Worm (Caenorhabditis elegans): ENCODE data around the gene cutl-17.

cutl-17 gene

DNA sequence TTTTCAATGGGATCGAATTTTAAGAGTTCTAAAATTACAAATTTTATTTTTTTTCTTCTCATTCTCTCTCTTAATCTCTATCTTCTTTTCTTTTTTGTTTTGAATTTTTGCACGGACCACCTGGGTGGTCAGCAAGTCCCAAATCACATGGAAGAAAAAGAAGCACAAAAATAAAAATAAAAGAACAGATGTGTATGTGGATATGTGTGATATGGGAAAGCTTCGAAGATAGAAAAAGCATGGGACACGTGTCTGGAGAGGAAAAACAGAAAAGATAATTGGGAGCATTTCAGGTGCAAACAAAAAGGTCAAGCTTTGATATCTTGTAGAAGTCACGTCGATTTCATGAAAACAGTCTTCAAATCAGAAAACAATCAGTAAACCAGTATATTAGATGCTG, 10.1 kb downstream of the cutl-17 start, which contains the start of gene hsp-12.6:
Gene hsp-12.6, minus strand, starts transcription at position 20 of the 400 bp plus-strand sequence.
- TF ChIP-seq klf-2 (GFP tag; conservative IDR thresholded peaks at IDR 0.05) (no peak), flt-1 (GFP tag; IDR thresholded peaks at IDR 0.05) (no peak), ztf-29 (GFP tag; IDR thresholded peaks at IDR 0.05) (no peak), ref-1 (GFP tag; conservative IDR thresholded peaks at IDR 0.05) (no peak)

DNA sequence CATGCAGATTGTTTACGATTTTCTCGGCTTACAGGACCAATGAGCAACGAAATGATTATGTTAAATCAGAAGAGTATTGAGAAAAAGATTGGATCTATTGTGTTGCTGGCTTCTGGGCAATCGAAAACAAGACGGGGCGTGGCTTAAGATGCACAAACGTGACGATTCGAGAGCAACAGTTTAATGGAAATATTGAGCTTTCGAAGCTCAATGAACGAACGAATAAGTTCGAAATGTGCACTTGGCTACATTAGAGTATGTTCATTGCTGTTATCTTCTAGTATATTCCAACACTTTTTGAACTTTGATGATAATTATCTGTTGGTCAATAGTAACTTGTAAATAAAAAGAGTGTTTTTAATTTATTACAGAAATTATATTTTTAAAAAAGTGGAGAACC, 11.9 kb downstream of the cutl-17 start, which contains the start of gene hsp-12.3:
Gene hsp-12.3, minus strand, starts transcription at position 101 of the 400 bp plus-strand sequence.
- no peak for TF ChIP-seq ztf-29 (GFP tag; IDR thresholded peaks at IDR 0.05)
- TF ChIP-seq med-1 (GFP tag; optimal IDR thresholded peaks at IDR 0.05; ENCODE audit: insufficient read depth), result no peak
- no peak for TF ChIP-seq klf-2 (GFP tag; conservative IDR thresholded peaks at IDR 0.05)
- no peak for TF ChIP-seq ztf-23 (GFP tag; IDR thresholded peaks at IDR 0.05)
- no peak for TF ChIP-seq flt-1 (GFP tag; IDR thresholded peaks at IDR 0.05)
- TF ChIP-seq tab-1 (GFP tag; IDR thresholded peaks at IDR 0.05), result no peak
- TF ChIP-seq ref-1 (GFP tag; conservative IDR thresholded peaks at IDR 0.05), result no peak
- no peak for TF ChIP-seq T22C8.4 (GFP tag; IDR thresholded peaks at IDR 0.05)
- TF ChIP-seq cog-1 (tag; optimal IDR thresholded peaks at IDR 0.05), result no peak

DNA sequence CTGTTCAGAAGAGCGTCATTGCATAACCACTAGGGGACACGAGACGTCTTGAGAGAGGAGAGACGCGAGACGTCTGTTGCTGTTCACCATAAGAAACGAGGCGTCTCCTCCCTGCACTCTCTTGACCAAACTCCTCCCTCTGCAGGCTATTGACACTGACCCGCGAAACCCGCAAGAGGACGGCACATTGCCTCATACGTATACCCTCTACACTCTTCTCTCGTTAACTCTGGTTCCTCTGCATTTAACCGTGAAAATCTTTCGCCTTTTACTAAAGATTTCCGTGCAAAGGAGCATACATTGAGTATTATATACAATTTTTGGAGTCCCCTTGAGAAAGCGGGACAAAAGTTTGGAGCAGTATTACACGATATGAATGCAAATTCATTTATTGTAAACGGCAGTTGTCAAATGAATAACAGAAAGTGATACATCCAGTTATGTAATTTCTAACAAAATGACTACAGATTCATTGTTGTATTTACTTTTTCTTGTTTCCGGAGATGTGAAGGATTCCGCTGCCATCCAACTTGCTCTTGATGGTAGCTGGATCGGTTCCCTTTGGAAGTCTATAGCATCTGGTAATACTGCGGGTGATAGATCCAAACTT, 12.8 kb downstream of the cutl-17 start:
- TF ChIP-seq flt-1 (GFP tag; IDR thresholded peaks at IDR 0.05), result peak; percentile 78; the same call in 1 of the 2 replicates
- no peak; the same call in 1 of the 2 replicates for TF ChIP-seq tab-1 (GFP tag; IDR thresholded peaks at IDR 0.05)
- peak; percentile 76 for TF ChIP-seq cog-1 (tag; optimal IDR thresholded peaks at IDR 0.05)
- 0 out of 2 replicates have a peak, but pooled peaks have one; percentile 10 for TF ChIP-seq ztf-23 (GFP tag; IDR thresholded peaks at IDR 0.05)

DNA sequence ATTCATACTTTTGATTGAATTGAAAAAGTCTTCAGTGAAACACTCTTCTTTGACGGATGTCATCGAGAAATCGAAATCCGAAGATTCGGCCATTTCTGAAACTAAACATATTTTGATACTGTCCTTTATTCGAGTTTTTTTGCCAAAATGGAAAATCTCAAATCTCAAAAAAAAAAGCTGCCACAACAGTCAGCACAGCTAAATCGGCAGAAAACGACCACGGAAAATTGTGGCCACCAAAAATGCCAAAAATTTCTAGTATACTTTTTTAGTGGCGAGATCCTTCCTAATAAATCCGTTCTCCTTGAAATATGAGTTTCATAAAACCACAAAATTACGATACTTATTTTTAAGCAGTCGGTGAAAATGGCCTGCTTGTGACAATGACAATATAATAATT, 13.4 kb downstream of the cutl-17 start, which contains the start of gene F38E11.9:
Gene F38E11.9, minus strand, starts transcription at position 101 of the 400 bp plus-strand sequence.
- no peak for TF ChIP-seq ref-1 (GFP tag; conservative IDR thresholded peaks at IDR 0.05)
- TF ChIP-seq ztf-29 (GFP tag; IDR thresholded peaks at IDR 0.05), result no peak
- TF ChIP-seq klf-2 (GFP tag; conservative IDR thresholded peaks at IDR 0.05), result no peak
- no peak for TF ChIP-seq cog-1 (tag; optimal IDR thresholded peaks at IDR 0.05)
- TF ChIP-seq T22C8.4 (GFP tag; IDR thresholded peaks at IDR 0.05), result no peak
- TF ChIP-seq tab-1 (GFP tag; IDR thresholded peaks at IDR 0.05), result no peak
- TF ChIP-seq ztf-23 (GFP tag; IDR thresholded peaks at IDR 0.05), result no peak
- TF ChIP-seq flt-1 (GFP tag; IDR thresholded peaks at IDR 0.05), result no peak
- TF ChIP-seq med-1 (GFP tag; optimal IDR thresholded peaks at IDR 0.05; ENCODE audit: insufficient read depth), result no peak

DNA sequence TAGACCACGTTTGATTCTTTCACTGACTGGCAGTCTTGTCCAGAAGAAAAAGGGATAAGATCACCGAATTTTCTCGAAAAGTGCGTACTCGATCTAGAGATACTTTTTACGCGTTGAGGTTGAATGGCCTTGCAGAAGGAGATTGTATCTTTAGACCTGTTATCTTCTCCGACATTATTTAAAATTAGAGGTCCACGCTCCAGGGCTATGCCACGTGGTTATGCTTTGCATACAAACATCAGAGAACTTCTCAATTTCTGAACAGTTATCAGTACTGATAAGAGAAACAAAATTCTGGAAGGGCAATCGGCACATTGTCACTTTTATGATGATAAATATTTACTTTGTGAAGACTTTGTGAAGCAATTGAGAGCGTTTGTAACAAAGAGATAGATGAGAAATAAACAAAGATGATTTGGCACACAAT, 15.2 kb downstream of the cutl-17 start:
- TF ChIP-seq flt-1 (GFP tag; IDR thresholded peaks at IDR 0.05) (no peak), klf-2 (GFP tag; conservative IDR thresholded peaks at IDR 0.05) (0 out of 2 replicates have a peak, but pooled peaks have one; percentile 21), T22C8.4 (GFP tag; IDR thresholded peaks at IDR 0.05) (no peak)

DNA sequence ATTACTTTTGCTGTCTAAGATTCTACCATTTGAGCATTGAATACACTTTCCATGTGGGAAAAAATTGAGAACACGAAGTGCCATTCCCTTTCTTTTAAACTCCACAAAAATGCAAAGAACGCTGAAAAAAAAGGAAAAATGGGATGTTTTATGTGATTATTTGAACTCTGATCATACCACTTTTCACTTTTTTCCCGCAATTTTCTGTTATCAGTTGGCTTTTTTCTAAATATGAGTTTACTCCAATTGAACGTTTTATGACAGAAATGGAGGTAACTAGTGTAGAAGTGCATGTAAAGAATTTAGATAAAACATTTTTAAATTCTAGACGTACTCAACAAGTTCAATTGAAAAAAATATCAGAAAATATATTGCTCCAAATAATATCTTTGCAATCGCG, 15.9 kb downstream of the cutl-17 start:
- TF ChIP-seq klf-2 (GFP tag; conservative IDR thresholded peaks at IDR 0.05) (no peak), ztf-23 (GFP tag; IDR thresholded peaks at IDR 0.05) (no peak)

DNA sequence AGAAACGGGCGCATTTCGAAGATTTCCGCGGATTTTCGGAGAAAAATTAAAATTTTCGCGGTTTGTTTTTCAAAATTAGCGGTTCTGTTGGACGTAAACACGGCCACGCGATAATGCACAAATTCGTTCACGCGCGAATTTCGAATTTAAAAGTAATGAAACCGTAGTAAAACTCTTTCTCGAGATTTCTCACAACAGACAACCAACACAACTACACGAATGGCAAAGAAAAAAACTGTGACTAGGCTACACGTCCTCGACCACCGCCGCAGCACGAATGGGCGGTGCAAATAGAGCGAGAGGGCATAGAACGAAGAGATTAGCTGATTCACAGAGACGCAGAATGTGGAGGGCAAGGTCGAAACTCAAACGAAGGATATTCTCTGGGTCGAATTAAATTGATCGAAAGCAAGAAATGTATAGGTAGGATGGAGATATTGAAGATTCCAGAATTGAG, 16.4 kb downstream of the cutl-17 start, which contains the start of gene idh-1:
Gene idh-1, minus strand, starts transcription at position 228 of the 457 bp plus-strand sequence.
- no peak for TF ChIP-seq ztf-23 (GFP tag; IDR thresholded peaks at IDR 0.05)
- no peak for TF ChIP-seq klf-2 (GFP tag; conservative IDR thresholded peaks at IDR 0.05)
- TF ChIP-seq cog-1 (tag; optimal IDR thresholded peaks at IDR 0.05), result no peak
- TF ChIP-seq ztf-29 (GFP tag; IDR thresholded peaks at IDR 0.05), result no peak
- TF ChIP-seq ref-1 (GFP tag; conservative IDR thresholded peaks at IDR 0.05), result no peak
- no peak for TF ChIP-seq tab-1 (GFP tag; IDR thresholded peaks at IDR 0.05)
- no peak for TF ChIP-seq T22C8.4 (GFP tag; IDR thresholded peaks at IDR 0.05)
- TF ChIP-seq flt-1 (GFP tag; IDR thresholded peaks at IDR 0.05), result no peak
- TF ChIP-seq med-1 (GFP tag; optimal IDR thresholded peaks at IDR 0.05; ENCODE audit: insufficient read depth), result no peak

DNA sequence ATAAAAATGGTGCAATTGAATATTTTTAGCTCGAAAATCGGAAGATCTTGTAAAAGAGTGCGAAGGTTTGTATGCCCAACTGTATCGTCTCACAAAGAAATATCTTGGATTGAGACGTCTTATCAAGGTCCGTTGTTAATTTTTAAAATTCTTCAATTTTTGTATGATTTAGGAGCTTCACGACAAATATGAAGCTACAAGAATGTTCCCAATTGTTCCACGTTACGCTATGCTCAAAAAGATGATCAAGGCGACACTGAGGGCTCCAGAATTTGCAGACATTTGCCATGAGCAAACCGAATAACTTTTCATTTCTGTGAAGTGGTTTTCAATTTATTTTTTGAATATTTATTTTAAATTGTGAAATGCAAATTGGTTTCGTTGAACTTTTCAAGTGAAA, 18.5 kb downstream of the cutl-17 start:
- no peak for TF ChIP-seq flt-1 (GFP tag; IDR thresholded peaks at IDR 0.05)
- TF ChIP-seq med-1 (GFP tag; optimal IDR thresholded peaks at IDR 0.05; ENCODE audit: insufficient read depth), result no peak
- TF ChIP-seq tab-1 (GFP tag; IDR thresholded peaks at IDR 0.05), result no peak
- no peak for TF ChIP-seq T22C8.4 (GFP tag; IDR thresholded peaks at IDR 0.05)

DNA sequence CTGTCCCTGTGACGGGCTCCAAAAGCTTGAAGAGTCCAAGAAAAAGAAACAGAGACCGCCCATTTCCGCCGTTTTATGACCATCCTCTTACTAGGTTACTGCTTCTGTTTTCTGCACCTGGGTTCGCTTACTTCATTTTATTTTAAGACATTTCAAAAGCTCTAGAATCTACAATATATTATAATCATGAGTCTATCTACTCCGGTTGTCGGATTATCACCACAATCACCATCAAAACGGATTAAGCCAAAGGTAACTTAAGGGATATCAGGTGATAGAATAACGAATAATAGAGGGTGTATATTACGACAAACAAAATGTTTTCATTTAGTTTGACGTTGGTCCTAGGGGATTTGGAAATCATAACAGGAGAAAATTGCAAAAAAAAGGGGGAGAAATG, 25.0 kb downstream of the cutl-17 start:
- no peak for TF ChIP-seq flt-1 (GFP tag; IDR thresholded peaks at IDR 0.05)
- no peak for TF ChIP-seq tab-1 (GFP tag; IDR thresholded peaks at IDR 0.05)
- TF ChIP-seq med-1 (GFP tag; optimal IDR thresholded peaks at IDR 0.05; ENCODE audit: insufficient read depth), result no peak
- no peak for TF ChIP-seq ref-1 (GFP tag; conservative IDR thresholded peaks at IDR 0.05)
- TF ChIP-seq klf-2 (GFP tag; conservative IDR thresholded peaks at IDR 0.05), result no peak
- TF ChIP-seq T22C8.4 (GFP tag; IDR thresholded peaks at IDR 0.05), result no peak
- no peak for TF ChIP-seq ztf-29 (GFP tag; IDR thresholded peaks at IDR 0.05)
- TF ChIP-seq ztf-23 (GFP tag; IDR thresholded peaks at IDR 0.05), result no peak
- no peak for TF ChIP-seq cog-1 (tag; optimal IDR thresholded peaks at IDR 0.05)

DNA sequence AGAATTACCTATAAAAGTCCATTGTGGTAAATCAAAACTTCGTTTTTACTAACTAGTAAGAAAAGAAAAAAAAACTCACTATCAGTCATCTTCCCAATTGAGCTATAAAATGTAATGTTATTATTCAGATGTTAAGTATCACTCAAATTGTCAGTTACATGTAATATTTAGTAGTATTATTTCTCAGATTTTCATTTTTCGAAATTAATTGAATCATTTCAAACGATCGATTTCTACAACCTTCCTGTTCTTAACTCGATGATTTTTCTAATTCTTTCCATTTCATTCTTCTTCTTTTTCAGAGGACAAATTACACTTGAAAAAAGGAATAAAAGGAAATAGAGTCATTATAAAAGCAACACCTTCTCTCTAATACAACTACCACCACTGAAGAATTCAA, 29.3 kb downstream of the cutl-17 start, which contains the start of gene F59B8.1:
Gene F59B8.1, plus strand, starts transcription at position 301 of the 400 bp plus-strand sequence.
- TF ChIP-seq ztf-29 (GFP tag; IDR thresholded peaks at IDR 0.05), result no peak
- no peak for TF ChIP-seq flt-1 (GFP tag; IDR thresholded peaks at IDR 0.05)
- TF ChIP-seq ztf-23 (GFP tag; IDR thresholded peaks at IDR 0.05), result no peak
- no peak for TF ChIP-seq T22C8.4 (GFP tag; IDR thresholded peaks at IDR 0.05)
- no peak for TF ChIP-seq klf-2 (GFP tag; conservative IDR thresholded peaks at IDR 0.05)
- no peak for TF ChIP-seq tab-1 (GFP tag; IDR thresholded peaks at IDR 0.05)
- no peak for TF ChIP-seq ref-1 (GFP tag; conservative IDR thresholded peaks at IDR 0.05)
- no peak for TF ChIP-seq cog-1 (tag; optimal IDR thresholded peaks at IDR 0.05)
- TF ChIP-seq med-1 (GFP tag; optimal IDR thresholded peaks at IDR 0.05; ENCODE audit: insufficient read depth), result no peak

Data from whole organism, midembryonic.